Worm (Caenorhabditis elegans) whole organism, mixed stage, embryonic: ENCODE data around the gene srh-300.

Source experiments
- ces-1 ChIP-seq: fragments of 150-350 bp; optimal IDR thresholded peaks from 2 replicates; lab custom pipeline; 2014; ENCODE audit warnings: missing biosample characterization, missing genetic modification reagents, missing genetic modification characterization
- elt-3 ChIP-seq: fragments of 150-350 bp; optimal IDR thresholded peaks from 2 replicates; lab custom pipeline; 2014; ENCODE audit warnings: missing biosample characterization, missing genetic modification characterization
- hlh-1 ChIP-seq: fragments of 150-350 bp; optimal IDR thresholded peaks from 2 replicates; lab custom pipeline; 2014; ENCODE audit warnings: missing biosample characterization, missing genetic modification reagents, missing genetic modification characterization
- mep-1 ChIP-seq: fragments of 150-350 bp; optimal IDR thresholded peaks from 2 replicates; lab custom pipeline; 2017; ENCODE audit warnings: missing biosample characterization, missing genetic modification reagents, missing genetic modification characterization, inconsistent platforms
- nhr-237 ChIP-seq: fragments of 150-350 bp; optimal IDR thresholded peaks from 2 replicates; lab custom pipeline; 2014; ENCODE audit warnings: missing biosample characterization, missing genetic modification characterization
- nhr-28 ChIP-seq: fragments of 150-350 bp; optimal IDR thresholded peaks from 2 replicates; lab custom pipeline; 2014; ENCODE audit warnings: missing biosample characterization, missing genetic modification characterization
- unc-62 ChIP-seq: fragments of 150-350 bp; optimal IDR thresholded peaks from 2 replicates; lab custom pipeline; 2014; ENCODE audit warnings: missing biosample characterization, missing genetic modification reagents, missing genetic modification characterization
- ztf-11 ChIP-seq: fragments of 150-350 bp; optimal IDR thresholded peaks from 2 replicates; lab custom pipeline; 2014; ENCODE audit warnings: missing biosample characterization, missing genetic modification characterization

- TF ChIP-seq nhr-237 (no peak), ces-1 (GFP tag; lab: Kevin White, UChicago) (no peak), nhr-28 (tag; lab: Kevin White, UChicago) (no peak), ztf-11 (tag; lab: Kevin White, UChicago) (no peak), unc-62 (no peak), elt-3 (tag; lab: Kevin White, UChicago) (no peak), mep-1 (tag; lab: Kevin White, UChicago) (no peak), hlh-1 (tag; lab: Kevin White, UChicago) (no peak)
Measured at ce11 chrV:17784363-17784762, 37.5 kb upstream of the srh-300 start.
